Fruit fly (Drosophila melanogaster) S2 (cell line): ENCODE measurements around the gene Pnn.

Source experiments
- CG8478 ChIP-seq: fragments of >200 bp; optimal IDR thresholded peaks from 2 replicates; lab custom pipeline; 2018
- CTCF ChIP-seq, 2 experiments: fragments of >200 bp; optimal IDR thresholded peaks; 2 replicates each; lab custom pipeline; 2018

dm6 chr3R:9710228-9710627, 30.5 kb upstream of the Pnn start:
- no peak for TF ChIP-seq CG8478 (lab: Kevin White, UChicago)
- TF ChIP-seq CTCF (optimal IDR thresholded peaks at IDR 0.05; lab: Kevin White, UChicago) = no peak
